Worm (Caenorhabditis elegans) whole organism, early embryonic: ENCODE results near the gene F28F5.6.

Experiments used
- B0310.2 ChIP-seq: sonication (generic microtip); optimal IDR thresholded peaks from 2 replicates; lab custom pipeline; 2016; ENCODE audit warnings: mild to moderate bottlenecking, missing genetic modification characterization, missing compliant biosample characterization
- ama-1 ChIP-seq: fragments of 150-350 bp; optimal IDR thresholded peaks from 2 replicates; lab custom pipeline; 2014
- ceh-13 ChIP-seq: fragments of 200-800 bp; sonication (Bioruptor generic); optimal IDR thresholded peaks from 2 replicates; lab custom pipeline; 2018; ENCODE audit warnings: mild to moderate bottlenecking, missing genetic modification characterization, missing compliant biosample characterization
- flt-1 ChIP-seq: fragments of 200-800 bp; sonication (Bioruptor generic); IDR thresholded peaks from 2 replicates; pipeline ENCODE4 v1.3.6; 2022; ENCODE audit warnings: missing genetic modification characterization, missing compliant biosample characterization
- hmbx-1 ChIP-seq: sonication (generic microtip); optimal IDR thresholded peaks from 2 replicates; lab custom pipeline; 2016; ENCODE audit warnings: mild to moderate bottlenecking, missing genetic modification characterization, missing compliant biosample characterization
- scrt-1 ChIP-seq: fragments of 200-800 bp; sonication (Bioruptor generic); IDR thresholded peaks from 2 replicates; pipeline ENCODE4 v1.3.6; 2022; ENCODE audit warnings: missing genetic modification characterization, missing compliant biosample characterization

DNA sequence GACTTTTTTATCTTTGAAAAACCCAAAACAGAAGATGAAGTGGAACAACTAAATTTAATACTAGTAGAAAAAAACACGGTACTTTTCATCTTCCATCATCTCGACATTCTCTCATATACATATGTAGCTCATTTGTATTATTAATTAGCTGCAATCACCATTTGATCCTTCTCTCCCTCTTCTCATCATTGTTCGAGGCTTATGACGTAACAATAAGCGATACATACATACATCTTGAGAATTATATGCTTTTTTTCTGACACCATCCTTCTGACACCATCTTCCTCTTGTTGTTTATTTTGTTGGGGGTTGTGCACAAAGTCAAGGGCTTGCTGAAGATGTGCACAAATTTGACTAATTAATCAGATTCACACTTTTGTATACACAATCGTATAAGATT is 18.1 kb upstream of the F28F5.6 start:
- no peak for TF ChIP-seq B0310.2
- TF ChIP-seq hmbx-1 (tag; lab: Kevin White, UChicago): no peak
- no peak for TF ChIP-seq flt-1 (GFP tag; lab: Robert Waterston, UW)
- TF ChIP-seq ama-1 (lab: Kevin White, UChicago): no peak
- no peak for TF ChIP-seq ceh-13
- no peak for TF ChIP-seq scrt-1 (GFP tag; lab: Robert Waterston, UW)
